Fruit fly (Drosophila melanogaster): Measurements from ENCODE around the gene Noc1.

The Noc1 gene

DNA sequence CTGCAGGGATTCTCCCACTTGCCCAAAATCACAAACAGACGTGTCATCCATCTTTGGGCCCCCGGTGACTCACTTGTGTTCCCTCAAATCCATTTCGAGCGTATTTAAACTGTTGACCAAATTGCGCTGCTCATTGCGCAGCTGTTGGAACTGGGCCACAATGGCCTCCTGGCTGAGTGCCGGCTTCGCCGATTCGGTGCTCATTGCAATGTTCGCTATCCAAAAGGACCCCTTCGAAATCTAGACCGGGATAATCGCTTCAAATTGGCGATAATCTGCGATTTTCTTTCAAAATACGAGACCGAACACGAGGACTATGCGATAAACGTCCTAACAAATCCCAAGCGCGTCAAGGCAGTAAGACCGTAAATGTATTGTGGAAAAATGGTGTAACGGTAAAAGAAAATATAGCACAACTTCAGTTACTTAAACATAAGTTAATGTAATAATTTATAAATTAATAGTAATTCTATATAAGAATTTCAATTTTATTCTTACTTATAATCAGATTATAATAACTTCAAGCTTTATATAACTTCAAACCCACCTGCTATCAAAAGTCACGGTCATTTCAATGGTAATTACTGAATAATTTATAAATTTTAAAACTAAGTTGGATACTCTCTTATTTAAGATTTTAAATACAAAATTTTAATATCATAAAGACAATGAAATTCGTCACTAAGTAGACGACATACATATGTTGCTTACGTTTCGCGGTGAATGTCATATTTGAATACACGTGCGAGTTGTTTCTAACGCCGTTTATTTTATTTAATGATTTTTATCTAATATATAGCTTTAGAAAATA, at the start of gene Noc1, which contains the start of gene Pfdn2 (continued):
- TF ChIP-seq BtbVII (GFP tag; optimal IDR thresholded peaks at IDR 0.05) (no peak), fd96Cb (tag; optimal IDR thresholded peaks at IDR 0.05) (peak; percentile 41), chinmo (GFP tag; IDR thresholded peaks at IDR 0.05; ENCODE audit: partially characterized antibody) (no peak), pzg (GFP tag; optimal IDR thresholded peaks at IDR 0.05) (peak; percentile 37), fd64A (GFP tag; optimal IDR thresholded peaks at IDR 0.05) (no peak), abd-A (tag; optimal IDR thresholded peaks at IDR 0.05) (no peak), D19B (GFP tag; optimal IDR thresholded peaks at IDR 0.05) (peak; percentile 36), Side (GFP tag; optimal IDR thresholded peaks at IDR 0.05) (no peak), cg (GFP tag; optimal IDR thresholded peaks at IDR 0.05) (no peak), CG3281 (GFP tag; optimal IDR thresholded peaks at IDR 0.05) (no peak), Xbp1 (GFP tag; optimal IDR thresholded peaks at IDR 0.05) (peak; percentile 68), Vsx1 (GFP tag; optimal IDR thresholded peaks at IDR 0.05) (no peak), Sox100B (GFP tag; optimal IDR thresholded peaks at IDR 0.05) (no peak), CG7372 (GFP tag; IDR thresholded peaks at IDR 0.05) (no peak), lab (GFP tag; optimal IDR thresholded peaks at IDR 0.05) (no peak), CG8924 (tag; optimal IDR thresholded peaks at IDR 0.05) (peak; percentile 50), salm (tag; optimal IDR thresholded peaks at IDR 0.05) (peak; percentile 12), E2f1 (GFP tag; IDR thresholded peaks at IDR 0.05) (peak; percentile 42; the same call in 1 of the 2 replicates), sens (GFP tag) (no peak), CG3995 (GFP tag; optimal IDR thresholded peaks at IDR 0.05) (peak; percentile 60), CG15011 (GFP tag; optimal IDR thresholded peaks at IDR 0.05) (no peak), danr (GFP tag; IDR thresholded peaks at IDR 0.05) (0 out of 2 replicates have a peak, but pooled peaks have one; percentile 9), CG12071 (GFP tag; optimal IDR thresholded peaks at IDR 0.05) (no peak), Deaf1 (tag; optimal IDR thresholded peaks at IDR 0.05) (no peak), unpg (GFP tag; optimal IDR thresholded peaks at IDR 0.05) (no peak), emc (GFP tag; optimal IDR thresholded peaks at IDR 0.05) (no peak), kay (GFP tag; optimal IDR thresholded peaks at IDR 0.05) (no peak), CG6791 (GFP tag; IDR thresholded peaks at IDR 0.05; ENCODE audit: partially characterized antibody) (no peak), tup (GFP tag; optimal IDR thresholded peaks at IDR 0.05) (no peak), trh (GFP tag; optimal IDR thresholded peaks at IDR 0.05) (no peak), Taf1 (GFP tag; IDR thresholded peaks at IDR 0.05) (no peak), Chrac-16 (GFP tag; optimal IDR thresholded peaks at IDR 0.05) (peak; percentile 42), Atf-2 (GFP tag; optimal IDR thresholded peaks at IDR 0.05) (no peak), CG6654 (GFP tag; optimal IDR thresholded peaks at IDR 0.05) (no peak), sqz (GFP tag; optimal IDR thresholded peaks at IDR 0.05) (no peak), CG33213 (GFP tag; optimal IDR thresholded peaks at IDR 0.05) (no peak), Doc3 (GFP tag; IDR thresholded peaks at IDR 0.05; ENCODE audit: partially characterized antibody) (0 out of 3 replicates have a peak, but pooled peaks have one; percentile 35), Kr (GFP tag; optimal IDR thresholded peaks at IDR 0.05) (no peak), btn (GFP tag; optimal IDR thresholded peaks at IDR 0.05) (no peak), run (tag; optimal IDR thresholded peaks at IDR 0.05) (no peak), Usf (GFP tag; optimal IDR thresholded peaks at IDR 0.05) (no peak), CG2129 (GFP tag; IDR thresholded peaks at IDR 0.05; ENCODE audit: partially characterized antibody) (no peak), eve (GFP tag; optimal IDR thresholded peaks at IDR 0.05) (no peak), ssp (GFP tag; IDR thresholded peaks at IDR 0.05) (peak; percentile 32; the same call in 1 of the 2 replicates), crc (GFP tag; optimal IDR thresholded peaks at IDR 0.05) (no peak), CG14441 (GFP tag; IDR thresholded peaks at IDR 0.05) (no peak; the same call in 1 of the 2 replicates), Asciz (GFP tag; optimal IDR thresholded peaks at IDR 0.05) (no peak), Blimp-1 (GFP tag; optimal IDR thresholded peaks at IDR 0.05) (no peak), stwl (tag; optimal IDR thresholded peaks at IDR 0.05) (no peak)
